Worm (Caenorhabditis elegans) whole organism, L4 larva: ENCODE data around the gene tab-1.
A peak's percentile ranks its signal among the peaks of the same experiment; 100 is the strongest.
"Not testable (repeated sequence)": the region's sequence is repeated elsewhere in the genome, so short reads cannot be mapped to it uniquely, and the experiment has no call there.

ENCODE experiments used
- D1046.2 ChIP-seq: fragments of 200-800 bp; sonication (Bioruptor generic); IDR thresholded peaks from 2 replicates; pipeline ENCODE4 v1.3.6; 2022; ENCODE audit warnings: missing genetic modification characterization, missing compliant biosample characterization
- F44E2.7 ChIP-seq: fragments of 200-800 bp; sonication (Bioruptor generic); IDR thresholded peaks from 2 replicates; pipeline ENCODE4 v2.1.2; 2022; ENCODE audit warnings: missing genetic modification characterization, missing compliant biosample characterization
- R02D3.7 ChIP-seq: fragments of 150-350 bp; sonication (generic microtip); optimal IDR thresholded peaks from 3 replicates; lab custom pipeline; 2014; ENCODE audit warnings: missing biosample characterization, missing genetic modification characterization
- T26A8.4 ChIP-seq: fragments of 200-800 bp; sonication (Bioruptor generic); IDR thresholded peaks from 2 replicates; pipeline ENCODE4 v1.3.6; 2022; ENCODE audit warnings: missing genetic modification characterization, missing compliant biosample characterization
- Y105C5A.15 ChIP-seq: fragments of 200-800 bp; sonication (Bioruptor generic); IDR thresholded peaks from 2 replicates; pipeline ENCODE4 v1.3.6; 2022; ENCODE audit warnings: missing genetic modification characterization, missing compliant biosample characterization
- aha-1 ChIP-seq: fragments of 150-350 bp; peaks from one replicate; lab custom pipeline; 2014; ENCODE audit warnings: missing biosample characterization, missing genetic modification characterization
- ceh-32 ChIP-seq: sonication (generic microtip); optimal IDR thresholded peaks from 2 replicates; lab custom pipeline; 2016; ENCODE audit warnings: mild to moderate bottlenecking, missing genetic modification characterization, missing compliant biosample characterization; ENCODE audit not compliant: poor library complexity
- ces-1 ChIP-seq: fragments of 150-350 bp; sonication (generic microtip); optimal IDR thresholded peaks from 4 replicates; lab custom pipeline; 2014; ENCODE audit warnings: missing biosample characterization, missing genetic modification reagents, missing genetic modification characterization
- ctbp-1 ChIP-seq: fragments of 200-800 bp; sonication (Bioruptor generic); IDR thresholded peaks from 2 replicates; pipeline ENCODE4 v1.3.6; 2022; ENCODE audit warnings: missing genetic modification reagents, missing genetic modification characterization, missing compliant biosample characterization
- daf-16 ChIP-seq, 3 experiments: sonication (generic microtip); optimal IDR thresholded peaks; 2 replicates each; lab custom pipeline; 2016 to 2017; ENCODE audit warnings: missing genetic modification characterization in 3 of 3, missing genetic modification reagents in 3 of 3, mild to moderate bottlenecking in 2 of 3, missing compliant biosample characterization in 2 of 3, missing biosample characterization in 1 of 3, moderate library complexity in 1 of 3
- dmd-6 ChIP-seq: fragments of 200-800 bp; sonication (Bioruptor generic); IDR thresholded peaks from 2 replicates; pipeline ENCODE4 v1.3.6; 2022; ENCODE audit warnings: missing genetic modification reagents, missing genetic modification characterization, missing compliant biosample characterization
- dmd-8 ChIP-seq: fragments of 200-800 bp; sonication (Bioruptor generic); IDR thresholded peaks from 2 replicates; pipeline ENCODE4 v1.3.6; 2022; ENCODE audit warnings: missing genetic modification characterization, missing compliant biosample characterization
- egl-43 ChIP-seq: fragments of 200-800 bp; sonication (Bioruptor generic); IDR thresholded peaks from 2 replicates; pipeline ENCODE4 v1.3.6; 2022; ENCODE audit warnings: missing genetic modification reagents, missing genetic modification characterization, missing compliant biosample characterization
- hlh-11 ChIP-seq: fragments of 200-800 bp; sonication (Bioruptor generic); optimal IDR thresholded peaks from 2 replicates; lab custom pipeline; 2018; ENCODE audit warnings: mild to moderate bottlenecking, missing genetic modification characterization, missing compliant biosample characterization
- hlh-30 ChIP-seq: sonication (generic microtip); optimal IDR thresholded peaks from 2 replicates; lab custom pipeline; 2017; ENCODE audit warnings: antibody characterized with exemption, mild to moderate bottlenecking, missing genetic modification characterization, missing compliant biosample characterization; ENCODE audit not compliant: insufficient read depth
- lin-29 ChIP-seq: fragments of 200-800 bp; sonication (Bioruptor generic); IDR thresholded peaks from 2 replicates; pipeline ENCODE4 v1.3.6; 2022; ENCODE audit warnings: missing genetic modification reagents, missing genetic modification characterization, missing compliant biosample characterization
- lir-3 ChIP-seq: sonication (generic microtip); optimal IDR thresholded peaks from 2 replicates; lab custom pipeline; 2016; ENCODE audit warnings: mild to moderate bottlenecking, missing genetic modification characterization, missing compliant biosample characterization
- madf-5 ChIP-seq, 2 experiments: fragments of 200-800 bp; sonication (Bioruptor generic); IDR thresholded peaks; 2 replicates each; pipeline ENCODE4 v1.3.6; 2022; ENCODE audit warnings: missing compliant biosample characterization in 2 of 2, missing genetic modification characterization in 2 of 2
- mdl-1 ChIP-seq, 2 experiments: fragments of 150-350 bp in 1 of 2; sonication (generic microtip) in 1 of 2; optimal IDR thresholded peaks; 2 replicates each; lab custom pipeline; 2014 to 2017; ENCODE audit warnings: missing biosample characterization in 2 of 2, missing genetic modification characterization in 2 of 2
- mep-1 ChIP-seq: fragments of 150-350 bp; sonication (generic microtip); optimal IDR thresholded peaks from 3 replicates; lab custom pipeline; 2014; ENCODE audit warnings: missing biosample characterization, missing genetic modification characterization
- mes-2 ChIP-seq: sonication (generic microtip); optimal IDR thresholded peaks from 2 replicates; lab custom pipeline; 2016; ENCODE audit warnings: missing genotype, mild to moderate bottlenecking, missing genetic modification characterization, missing compliant biosample characterization; ENCODE audit not compliant: poor library complexity, severe bottlenecking
- nhr-10 ChIP-seq: fragments of 150-350 bp; optimal IDR thresholded peaks from 2 replicates; lab custom pipeline; 2014; ENCODE audit warnings: missing biosample characterization, missing genetic modification characterization
- nhr-102 ChIP-seq: sonication (generic microtip); optimal IDR thresholded peaks from 2 replicates; lab custom pipeline; 2016; ENCODE audit warnings: mild to moderate bottlenecking, missing genetic modification characterization, moderate library complexity, missing compliant biosample characterization
- nhr-11 ChIP-seq: fragments of 150-350 bp; optimal IDR thresholded peaks from 2 replicates; lab custom pipeline; 2014; ENCODE audit warnings: missing biosample characterization, missing genetic modification characterization
- nhr-28 ChIP-seq: fragments of 150-350 bp; optimal IDR thresholded peaks from 2 replicates; lab custom pipeline; 2014; ENCODE audit warnings: missing biosample characterization, missing genetic modification characterization
- nhr-48 ChIP-seq: sonication (generic microtip); optimal IDR thresholded peaks from 2 replicates; lab custom pipeline; 2016; ENCODE audit warnings: mild to moderate bottlenecking, missing genetic modification characterization, missing compliant biosample characterization
- nhr-6 ChIP-seq: fragments of 150-350 bp; optimal IDR thresholded peaks from 2 replicates; lab custom pipeline; 2014; ENCODE audit warnings: missing biosample characterization, missing genetic modification characterization
- nhr-77 ChIP-seq: fragments of 150-350 bp; optimal IDR thresholded peaks from 2 replicates; lab custom pipeline; 2014; ENCODE audit warnings: missing biosample characterization, missing genetic modification characterization
- pha-4 ChIP-seq, 2 experiments: fragments of 150-350 bp in 1 of 2; fragments of 200-800 bp in 1 of 2; sonication (Bioruptor generic) in 1 of 2; IDR thresholded peaks in 1 of 2; optimal IDR thresholded peaks in 1 of 2; 2 replicates each; pipeline versions ENCODE4 v1.3.6 to Lab custom; 2014 to 2022; ENCODE audit warnings: missing genetic modification characterization in 2 of 2, missing genetic modification reagents in 2 of 2, missing biosample characterization in 1 of 2, missing compliant biosample characterization in 1 of 2
- php-3 ChIP-seq: fragments of 200-800 bp; sonication (Bioruptor generic); IDR thresholded peaks from 2 replicates; pipeline ENCODE4 v1.3.6; 2022; ENCODE audit warnings: missing genetic modification reagents, missing genetic modification characterization, missing compliant biosample characterization
- pqm-1 ChIP-seq: sonication (generic microtip); optimal IDR thresholded peaks from 2 replicates; lab custom pipeline; 2017; ENCODE audit warnings: missing biosample characterization, missing genetic modification characterization
- spr-3 ChIP-seq: fragments of 200-800 bp; sonication (Bioruptor generic); optimal IDR thresholded peaks from 2 replicates; lab custom pipeline; 2018; ENCODE audit warnings: mild to moderate bottlenecking, missing genetic modification characterization, missing compliant biosample characterization
- tra-1 ChIP-seq: fragments of 200-800 bp; sonication (Bioruptor generic); IDR thresholded peaks from 2 replicates; pipeline ENCODE4 v1.3.6; 2022; ENCODE audit warnings: missing genetic modification reagents, missing genetic modification characterization, missing compliant biosample characterization
- unc-62 ChIP-seq, 3 experiments: fragments of 150-350 bp in 1 of 3; sonication (generic microtip); optimal IDR thresholded peaks in 2 of 3; peaks in 1 of 3; 1 replicate in 1 of 3; 2 replicates in 2 of 3; lab custom pipeline; 2014 to 2017; ENCODE audit warnings: missing biosample characterization in 3 of 3, missing genetic modification characterization in 3 of 3, missing genetic modification reagents in 3 of 3, missing genotype in 1 of 3
- vab-7 ChIP-seq: fragments of 200-800 bp; sonication (Bioruptor generic); IDR thresholded peaks from 2 replicates; pipeline ENCODE4 v1.3.6; 2022; ENCODE audit warnings: missing genetic modification reagents, missing genetic modification characterization, missing compliant biosample characterization

tab-1 gene

ce11 chrII:6783377-6783829 is 19.7 kb upstream of the tab-1 start, which contains the start of gene gldi-2:
Gene gldi-2 (plus strand): TSS chrII:6783427.
- no peak for TF ChIP-seq nhr-11 (tag; lab: Kevin White, UChicago)
- TF ChIP-seq, all 104 proteins: peak for 0

DNA sequence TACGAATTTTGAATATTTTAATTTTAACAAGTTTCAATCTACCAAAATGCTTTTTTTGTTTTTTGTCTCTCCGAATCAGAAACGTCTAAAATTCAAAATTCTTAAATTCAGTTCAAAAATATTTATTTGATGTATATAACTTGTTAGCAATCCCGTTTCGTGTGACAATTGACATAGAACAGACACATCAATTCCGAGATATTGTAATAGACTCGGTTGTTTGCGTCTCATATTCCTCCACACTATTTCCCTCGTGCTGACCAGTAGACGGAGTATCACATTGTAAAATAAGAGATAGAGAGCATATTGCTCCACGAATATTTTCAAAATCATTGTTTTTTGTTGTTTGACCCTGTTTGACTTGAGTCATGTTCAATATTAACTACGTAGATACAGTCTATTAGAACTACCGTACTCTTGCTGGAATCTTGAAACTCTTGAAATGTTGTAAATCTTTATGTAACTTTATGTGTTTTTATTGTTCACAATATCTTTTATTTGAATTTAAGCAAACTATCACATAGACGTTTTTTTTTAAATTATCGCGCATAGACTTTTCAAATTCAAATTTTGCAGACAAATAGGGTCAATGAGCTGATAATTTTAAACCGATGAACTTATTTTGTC is 14.3 kb upstream of the tab-1 start, which contains the start of gene T13C2.3:
T13C2.3 (plus strand) TSS at position 577 of the 627 bp plus-strand sequence.
- no peak for TF ChIP-seq nhr-102 (tag; lab: Kevin White, UChicago)
- peak; percentile 8 for TF ChIP-seq aha-1 (tag; lab: Kevin White, UChicago)
- TF ChIP-seq mep-1 (tag; lab: Kevin White, UChicago): no peak

DNA sequence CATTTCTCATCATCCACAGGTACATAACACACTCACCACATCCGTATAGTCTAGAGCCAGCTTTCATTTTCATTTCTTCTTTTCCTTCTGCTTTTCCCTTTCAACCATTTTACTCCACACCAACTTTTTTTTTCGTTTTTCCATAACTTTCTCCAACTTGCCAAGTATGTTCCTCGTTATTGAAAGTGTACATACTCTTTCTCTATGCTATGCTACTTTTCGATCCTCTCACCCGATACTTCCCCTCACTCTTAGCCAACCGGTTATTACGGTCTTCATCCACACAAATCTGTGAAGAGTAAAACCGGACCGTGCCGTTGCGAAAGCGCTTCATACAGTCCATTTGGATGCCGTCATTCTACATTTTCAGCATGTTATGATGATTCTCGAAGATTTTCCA is 11.2 kb upstream of the tab-1 start, which contains the start of gene T13C2.2:
T13C2.2 (plus strand) TSS at position 301 of the 400 bp plus-strand sequence.
- TF ChIP-seq lin-29 (GFP tag; lab: Robert Waterston, UW) (no peak), ces-1 (GFP tag; lab: Kevin White, UChicago) (no peak), nhr-6 (no peak), D1046.2 (GFP tag; lab: Robert Waterston, UW) (no peak), hlh-30 (tag; lab: Kevin White, UChicago) (no peak), F44E2.7 (no peak), egl-43 (GFP tag; lab: Robert Waterston, UW) (no peak), madf-5 (GFP tag; IDR thresholded peaks at IDR 0.05; lab: Robert Waterston, UW) (no peak), Y105C5A.15 (GFP tag; lab: Robert Waterston, UW) (no peak)

DNA sequence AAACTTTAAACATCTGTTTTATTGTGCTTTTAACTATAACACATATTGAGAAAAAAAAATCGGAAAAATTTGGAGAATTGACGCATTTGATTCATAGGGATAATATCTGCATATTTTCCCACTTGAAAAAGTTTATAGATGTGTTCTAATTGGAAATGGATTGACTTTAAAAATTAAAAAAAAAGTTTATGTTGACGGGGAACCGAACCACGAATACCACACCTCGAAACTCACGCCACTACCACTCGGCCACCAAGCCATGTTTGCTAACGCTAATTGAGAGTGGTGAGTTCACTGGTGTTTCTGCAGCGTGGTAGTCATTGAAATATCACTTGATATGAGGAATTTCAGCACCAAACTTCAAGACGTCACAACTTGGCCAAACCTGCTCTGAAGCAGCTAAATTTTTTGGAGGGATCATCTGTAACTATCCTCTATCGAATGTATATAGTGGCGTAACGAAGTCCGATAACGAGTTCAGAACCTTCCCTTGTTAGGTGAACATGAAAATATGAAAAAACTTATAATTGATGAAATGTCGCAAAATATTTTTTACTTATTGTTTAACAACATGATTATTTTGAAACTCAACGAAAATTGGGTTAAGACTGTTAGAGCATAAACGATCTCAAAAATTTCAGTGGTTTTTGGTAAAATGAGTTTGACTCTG is 5.2 kb upstream of the tab-1 start:
- TF ChIP-seq T26A8.4 (GFP tag; lab: Robert Waterston, UW) (peak; percentile 28; the same call in 1 of the 2 replicates), ctbp-1 (peak; percentile 40; the same call in 1 of the 2 replicates), vab-7 (GFP tag; lab: Robert Waterston, UW) (peak; percentile 59), pha-4 (GFP tag; IDR thresholded peaks at IDR 0.05; lab: Robert Waterston, UW) (0 out of 2 replicates have a peak, but pooled peaks have one; percentile 22), dmd-6 (GFP tag; lab: Robert Waterston, UW) (0 out of 2 replicates have a peak, but pooled peaks have one; percentile 8), dmd-8 (GFP tag; lab: Robert Waterston, UW) (0 out of 2 replicates have a peak, but pooled peaks have one; percentile 37)
- not testable (repeated sequence) for TF ChIP-seq pha-4 (tag; optimal IDR thresholded peaks at IDR 0.05; lab: Kevin White, UChicago)

DNA sequence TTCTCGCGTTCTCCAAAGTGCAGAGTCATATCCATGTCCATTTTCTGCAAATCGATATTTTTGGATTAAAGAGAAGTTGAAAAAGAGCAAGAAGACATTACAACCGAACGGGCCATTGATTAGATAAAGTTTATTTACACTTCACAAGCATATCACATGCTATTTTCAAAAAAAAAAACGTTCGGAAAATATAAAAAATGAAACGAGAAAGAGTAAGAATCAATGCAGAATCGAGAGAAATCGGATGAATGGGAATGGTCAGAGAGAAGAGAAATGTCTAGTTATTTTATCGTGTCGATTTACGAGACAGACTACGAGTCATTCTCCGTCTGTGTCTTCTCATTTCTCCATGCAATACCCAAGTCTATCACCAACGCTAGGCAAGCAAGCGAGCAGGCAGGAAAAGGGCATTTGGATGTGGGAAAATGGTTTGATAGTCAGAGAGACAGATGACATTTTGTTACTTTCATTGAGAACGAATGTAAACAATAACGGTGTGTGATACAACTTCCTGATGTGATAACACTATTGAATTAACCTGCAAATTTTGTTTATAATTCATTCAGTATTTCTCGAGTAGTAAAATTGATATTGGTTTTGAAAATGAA is 2.9 kb upstream of the tab-1 start, which contains the start of gene F31E8.4:
F31E8.4 (minus strand) TSS at position 51 of the 608 bp plus-strand sequence.
- TF ChIP-seq hlh-11 (tag; lab: Kevin White, UChicago) (peak; percentile 61), daf-16 (GFP tag; optimal IDR thresholded peaks at IDR 0.05; lab: Kevin White, UChicago) (no peak), daf-16 (tag; optimal IDR thresholded peaks at IDR 0.05; lab: Kevin White, UChicago) (peak; percentile 85), mdl-1 (tag; optimal IDR thresholded peaks at IDR 0.05; lab: Kevin White, UChicago) (peak in 1 of 2 experiments; percentile 15), spr-3 (GFP tag; lab: Kevin White, UChicago) (no peak), hlh-30 (tag; lab: Kevin White, UChicago) (peak; percentile 24), lir-3 (tag; lab: Kevin White, UChicago) (no peak), mes-2 (peak; percentile 42), pqm-1 (tag; lab: Kevin White, UChicago) (peak; percentile 81), dmd-6 (GFP tag; lab: Robert Waterston, UW) (peak; percentile 52), php-3 (GFP tag; lab: Robert Waterston, UW) (peak; percentile 49; the same call in 1 of the 2 replicates), unc-62 (GFP tag; optimal IDR thresholded peaks at IDR 0.05 in 1 of 2; lab: Kevin White, UChicago) (peak in 1 of 2 experiments; percentile 88), unc-62 (tag; optimal IDR thresholded peaks at IDR 0.05; lab: Kevin White, UChicago) (no peak), ceh-32 (tag; lab: Kevin White, UChicago) (no peak), nhr-28 (tag; lab: Kevin White, UChicago) (peak; percentile 88), nhr-77 (tag; lab: Kevin White, UChicago) (peak; percentile 53), nhr-48 (no peak), nhr-10 (tag; lab: Kevin White, UChicago) (no peak), tra-1 (GFP tag; lab: Robert Waterston, UW) (0 out of 2 replicates have a peak, but pooled peaks have one; percentile 18), nhr-6 (peak; percentile 1), R02D3.7 (tag; lab: Kevin White, UChicago) (peak; percentile 34)
